Worm (Caenorhabditis elegans) whole organism, young adult: Measurements from ENCODE around the gene Y46B2A.3.
A peak's percentile ranks its signal among the peaks of the same experiment; 100 is the strongest.

ENCODE experiments used
- B0035.1 ChIP-seq: sonication (generic microtip); optimal IDR thresholded peaks from 2 replicates; lab custom pipeline; 2016; ENCODE audit warnings: missing genetic modification characterization, mild to moderate bottlenecking, missing compliant biosample characterization, missing genotype, missing genetic modification reagents
- F22D6.2 ChIP-seq: sonication (generic microtip); optimal IDR thresholded peaks from 2 replicates; lab custom pipeline; 2016; ENCODE audit warnings: mild to moderate bottlenecking, missing genetic modification characterization, missing compliant biosample characterization
- F49E8.2 ChIP-seq: sonication (generic microtip); optimal IDR thresholded peaks from 3 replicates; lab custom pipeline; 2017; ENCODE audit warnings: missing genetic modification characterization, mild to moderate bottlenecking, missing compliant biosample characterization, antibody characterized with exemption, moderate library complexity; ENCODE audit not compliant: insufficient read depth
- F57A8.1 ChIP-seq: fragments of 200-800 bp; sonication (Bioruptor generic); optimal IDR thresholded peaks from 2 replicates; lab custom pipeline; 2018; ENCODE audit warnings: mild to moderate bottlenecking, missing genetic modification characterization, moderate library complexity, missing compliant biosample characterization
- T07F8.4 ChIP-seq: sonication (generic microtip); optimal IDR thresholded peaks from 2 replicates; lab custom pipeline; 2016; ENCODE audit warnings: mild to moderate bottlenecking, missing genetic modification characterization, moderate library complexity, missing compliant biosample characterization
- T26A5.8 ChIP-seq: sonication (generic microtip); optimal IDR thresholded peaks from 2 replicates; lab custom pipeline; 2016; ENCODE audit warnings: missing genetic modification characterization, missing compliant biosample characterization
- Y53F4B.3 ChIP-seq: fragments of 200-800 bp; sonication (Bioruptor generic); IDR thresholded peaks from 2 replicates; pipeline ENCODE4 v1.3.6; 2022; ENCODE audit warnings: missing genetic modification reagents, missing genetic modification characterization, missing compliant biosample characterization
- Y95B8A.8 ChIP-seq: fragments of 200-800 bp; sonication (Bioruptor generic); IDR thresholded peaks from 2 replicates; pipeline ENCODE4 v1.3.6; 2022; ENCODE audit warnings: missing genetic modification reagents, missing genetic modification characterization, missing compliant biosample characterization
- ZK185.1 ChIP-seq: sonication (generic microtip); optimal IDR thresholded peaks from 2 replicates; lab custom pipeline; 2016; ENCODE audit warnings: mild to moderate bottlenecking, missing genetic modification characterization, missing compliant biosample characterization; ENCODE audit not compliant: poor library complexity, severe bottlenecking
- akir-1 ChIP-seq: fragments of 200-800 bp; sonication (Bioruptor generic); optimal IDR thresholded peaks from 2 replicates; lab custom pipeline; 2018; ENCODE audit warnings: mild to moderate bottlenecking, missing genetic modification characterization, moderate library complexity, missing compliant biosample characterization
- atf-7 ChIP-seq: sonication (generic microtip); optimal IDR thresholded peaks from 2 replicates; lab custom pipeline; 2017; ENCODE audit warnings: mild to moderate bottlenecking, missing genetic modification characterization, missing compliant biosample characterization
- ccch-3 ChIP-seq: fragments of 200-800 bp; sonication (Bioruptor generic); optimal IDR thresholded peaks from 2 replicates; lab custom pipeline; 2018; ENCODE audit warnings: mild to moderate bottlenecking, missing genetic modification characterization, missing compliant biosample characterization
- cebp-1 ChIP-seq, 2 experiments: fragments of 200-800 bp in 1 of 2; sonication (Bioruptor generic) in 1 of 2; sonication (generic microtip) in 1 of 2; IDR thresholded peaks in 1 of 2; optimal IDR thresholded peaks in 1 of 2; 2 replicates each; pipeline versions ENCODE4 v1.3.6 to Lab custom; 2017 to 2022; ENCODE audit warnings: missing compliant biosample characterization in 2 of 2, missing genetic modification characterization in 2 of 2, mild to moderate bottlenecking in 1 of 2, missing genetic modification reagents in 1 of 2, moderate library complexity in 1 of 2
- cebp-2 ChIP-seq: fragments of 200-800 bp; sonication (Bioruptor generic); IDR thresholded peaks from 2 replicates; pipeline ENCODE4 v1.3.6; 2022; ENCODE audit warnings: missing genetic modification characterization, missing compliant biosample characterization
- ceh-58 ChIP-seq: fragments of 200-800 bp; sonication (Bioruptor generic); IDR thresholded peaks from 2 replicates; pipeline ENCODE4 v1.3.6; 2022; ENCODE audit warnings: missing genetic modification characterization, missing compliant biosample characterization
- die-1 ChIP-seq: sonication (generic microtip); optimal IDR thresholded peaks from 2 replicates; lab custom pipeline; 2016; ENCODE audit warnings: missing genotype, mild to moderate bottlenecking, missing genetic modification characterization, missing compliant biosample characterization
- dpff-1 ChIP-seq: sonication (generic microtip); optimal IDR thresholded peaks from 2 replicates; lab custom pipeline; 2017; ENCODE audit warnings: mild to moderate bottlenecking, missing genetic modification characterization, missing compliant biosample characterization
- egrh-3 ChIP-seq: fragments of 200-800 bp; sonication (Bioruptor generic); IDR thresholded peaks from 2 replicates; pipeline ENCODE4 v1.3.6; 2022; ENCODE audit warnings: missing genetic modification reagents, missing genetic modification characterization, missing compliant biosample characterization
- gei-17 ChIP-seq: fragments of 200-800 bp; sonication (Bioruptor generic); optimal IDR thresholded peaks from 2 replicates; lab custom pipeline; 2018; ENCODE audit warnings: mild to moderate bottlenecking, missing genetic modification characterization, missing compliant biosample characterization
- hlh-12 ChIP-seq: sonication (generic microtip); optimal IDR thresholded peaks from 2 replicates; lab custom pipeline; 2016; ENCODE audit warnings: missing genetic modification characterization, missing compliant biosample characterization
- let-526 ChIP-seq: fragments of 200-800 bp; sonication (Bioruptor generic); IDR thresholded peaks from 2 replicates; pipeline ENCODE4 v1.3.6; 2022; ENCODE audit warnings: missing genetic modification reagents, missing genetic modification characterization, missing compliant biosample characterization
- lin-54 ChIP-seq: fragments of 200-800 bp; sonication (Bioruptor generic); optimal IDR thresholded peaks from 2 replicates; lab custom pipeline; 2018; ENCODE audit warnings: mild to moderate bottlenecking, missing genetic modification characterization, missing compliant biosample characterization
- lsy-27 ChIP-seq: sonication (generic microtip); optimal IDR thresholded peaks from 2 replicates; lab custom pipeline; 2017; ENCODE audit warnings: missing genetic modification characterization, mild to moderate bottlenecking, missing compliant biosample characterization, antibody characterized with exemption, missing genotype, borderline replicate concordance; ENCODE audit not compliant: insufficient read depth
- madf-8 ChIP-seq: fragments of 200-800 bp; sonication (Bioruptor generic); conservative IDR thresholded peaks from 2 replicates; pipeline ENCODE4 v1.3.6; 2022; ENCODE audit warnings: missing genetic modification reagents, missing genetic modification characterization, missing compliant biosample characterization
- mxl-1 ChIP-seq: sonication (generic microtip); optimal IDR thresholded peaks from 2 replicates; lab custom pipeline; 2016; ENCODE audit warnings: missing genetic modification characterization, missing compliant biosample characterization
- nfya-2 ChIP-seq: fragments of 200-800 bp; sonication (Bioruptor generic); IDR thresholded peaks from 2 replicates; pipeline ENCODE4 v1.3.6; 2022; ENCODE audit warnings: missing genetic modification reagents, missing genetic modification characterization, missing compliant biosample characterization
- nfyb-1 ChIP-seq: fragments of 200-800 bp; sonication (Bioruptor generic); IDR thresholded peaks from 2 replicates; pipeline ENCODE4 v1.3.6; 2022; ENCODE audit warnings: missing genetic modification reagents, missing genetic modification characterization, missing compliant biosample characterization
- nhr-179 ChIP-seq: sonication (generic microtip); optimal IDR thresholded peaks from 2 replicates; lab custom pipeline; 2016; ENCODE audit warnings: mild to moderate bottlenecking, missing genetic modification characterization, missing compliant biosample characterization
- nhr-27 ChIP-seq: fragments of 200-800 bp; sonication (Bioruptor generic); optimal IDR thresholded peaks from 2 replicates; lab custom pipeline; 2018; ENCODE audit warnings: mild to moderate bottlenecking, missing genetic modification characterization, moderate library complexity, missing compliant biosample characterization
- nhr-90 ChIP-seq: sonication (generic microtip); optimal IDR thresholded peaks from 2 replicates; lab custom pipeline; 2016; ENCODE audit warnings: missing genotype, mild to moderate bottlenecking, missing genetic modification characterization, missing compliant biosample characterization
- pbrm-1 ChIP-seq: fragments of 200-800 bp; sonication (Bioruptor generic); IDR thresholded peaks from 2 replicates; pipeline ENCODE4 v1.3.6; 2022; ENCODE audit warnings: missing genetic modification reagents, missing genetic modification characterization, missing compliant biosample characterization
- pha-4 ChIP-seq: fragments of 150-350 bp; sonication (generic microtip); optimal IDR thresholded peaks from 2 replicates; lab custom pipeline; 2014; ENCODE audit warnings: missing biosample characterization, missing genetic modification reagents, missing genetic modification characterization
- sdz-38 ChIP-seq: sonication (generic microtip); optimal IDR thresholded peaks from 2 replicates; lab custom pipeline; 2016; ENCODE audit warnings: missing genotype, missing genetic modification characterization, missing compliant biosample characterization
- snpc-1.1 ChIP-seq: sonication (generic microtip); optimal IDR thresholded peaks from 2 replicates; lab custom pipeline; 2017; ENCODE audit warnings: missing genetic modification characterization, mild to moderate bottlenecking, missing compliant biosample characterization, antibody characterized with exemption, moderate library complexity, missing genotype, missing genetic modification reagents; ENCODE audit not compliant: insufficient read depth
- snpc-4 ChIP-seq, 5 experiments: fragments of 150-350 bp in 1 of 5; sonication (generic microtip) in 4 of 5; optimal IDR thresholded peaks; 2 replicates each; lab custom pipeline; 2014 to 2018; ENCODE audit warnings: missing genetic modification characterization in 5 of 5, missing biosample characterization in 3 of 5, antibody characterized with exemption in 2 of 5, mild to moderate bottlenecking in 2 of 5, missing compliant biosample characterization in 2 of 5, missing genotype in 2 of 5, moderate library complexity in 2 of 5, missing genetic modification reagents in 1 of 5
- tbp1 ChIP-seq: fragments of 200-800 bp; sonication (Bioruptor generic); optimal IDR thresholded peaks from 2 replicates; lab custom pipeline; 2018; ENCODE audit warnings: mild to moderate bottlenecking, missing genetic modification characterization, missing compliant biosample characterization
- unc-130 ChIP-seq: sonication (generic microtip); optimal IDR thresholded peaks from 2 replicates; lab custom pipeline; 2016; ENCODE audit warnings: missing genetic modification reagents, missing genetic modification characterization, missing compliant biosample characterization
- zfh-2 ChIP-seq: fragments of 200-800 bp; sonication (Bioruptor generic); conservative IDR thresholded peaks from 2 replicates; pipeline ENCODE4 v1.3.6; 2022; ENCODE audit warnings: missing genetic modification reagents, missing genetic modification characterization, missing compliant biosample characterization
- ztf-18 ChIP-seq: sonication (generic microtip); optimal IDR thresholded peaks from 2 replicates; lab custom pipeline; 2016; ENCODE audit warnings: missing genotype, mild to moderate bottlenecking, missing genetic modification characterization, missing compliant biosample characterization

Gene Y46B2A.3

ce11 chrII:848519-848918, 18.2 kb downstream of the Y46B2A.3 start, which contains the start of the genes acdh-9 and F28A10.13 (continued):
- no peak for TF ChIP-seq cebp-2 (GFP tag; lab: Robert Waterston, UW)
- no peak for TF ChIP-seq Y95B8A.8 (GFP tag; lab: Robert Waterston, UW)
- TF ChIP-seq nfya-2, result no peak
- TF ChIP-seq pbrm-1 (GFP tag; lab: Robert Waterston, UW), result no peak
- TF ChIP-seq zfh-2 (GFP tag; lab: Robert Waterston, UW), result no peak
- TF ChIP-seq nhr-90 (tag; lab: Kevin White, UChicago), result peak; percentile 0
- TF ChIP-seq lsy-27 (tag; lab: Kevin White, UChicago), result no peak
- TF ChIP-seq B0035.1 (tag; lab: Kevin White, UChicago), result no peak
- no peak for TF ChIP-seq T07F8.4
- no peak for TF ChIP-seq unc-130
- no peak for TF ChIP-seq ccch-3 (GFP tag; lab: Kevin White, UChicago)
- no peak for TF ChIP-seq pha-4 (tag; lab: Kevin White, UChicago)
- TF ChIP-seq snpc-4 (GFP tag; optimal IDR thresholded peaks at IDR 0.05; lab: Kevin White, UChicago), result no peak
- TF ChIP-seq snpc-4 (tag; optimal IDR thresholded peaks at IDR 0.05; lab: Kevin White, UChicago), result no peak
- TF ChIP-seq tbp1, result peak; percentile 35
- TF ChIP-seq hlh-12 (tag; lab: Kevin White, UChicago), result no peak
- no peak for TF ChIP-seq gei-17 (GFP tag; lab: Kevin White, UChicago)
- TF ChIP-seq dpff-1 (tag; lab: Kevin White, UChicago), result no peak
- TF ChIP-seq atf-7 (tag; lab: Kevin White, UChicago), result no peak
- no peak for TF ChIP-seq mxl-1 (tag; lab: Kevin White, UChicago)
- no peak for TF ChIP-seq sdz-38 (tag; lab: Kevin White, UChicago)
- peak; percentile 31 for TF ChIP-seq lin-54
- TF ChIP-seq nhr-27, result no peak
- no peak for TF ChIP-seq ceh-58 (GFP tag; lab: Robert Waterston, UW)
- TF ChIP-seq cebp-1 (GFP tag; IDR thresholded peaks at IDR 0.05; lab: Robert Waterston, UW), result no peak
- TF ChIP-seq cebp-1 (tag; optimal IDR thresholded peaks at IDR 0.05; lab: Kevin White, UChicago), result peak; percentile 73
- no peak for TF ChIP-seq T26A5.8 (tag; lab: Kevin White, UChicago)
- no peak for TF ChIP-seq ZK185.1 (tag; lab: Kevin White, UChicago)
- TF ChIP-seq madf-8 (GFP tag; lab: Robert Waterston, UW), result no peak
- 0 out of 2 replicates have a peak, but pooled peaks have one; percentile 52 for TF ChIP-seq nfyb-1 (GFP tag; lab: Robert Waterston, UW)
- no peak for TF ChIP-seq nhr-179 (tag; lab: Kevin White, UChicago)
- no peak for TF ChIP-seq F49E8.2 (tag; lab: Kevin White, UChicago)
- TF ChIP-seq Y53F4B.3 (GFP tag; lab: Robert Waterston, UW), result no peak

ce11 chrII:845618-846017, 21.1 kb downstream of the Y46B2A.3 start, which contains the start of gene F28A10.7:
Gene F28A10.7 (minus strand): TSS chrII:845718.
- TF ChIP-seq nhr-90 (tag; lab: Kevin White, UChicago) (no peak), nhr-27 (no peak), let-526 (GFP tag; lab: Robert Waterston, UW) (no peak), F22D6.2 (tag; lab: Kevin White, UChicago) (no peak), snpc-1.1 (tag; lab: Kevin White, UChicago) (no peak), F57A8.1 (GFP tag; lab: Kevin White, UChicago) (no peak), egrh-3 (GFP tag; lab: Robert Waterston, UW) (no peak), akir-1 (no peak), ztf-18 (tag; lab: Kevin White, UChicago) (no peak), nfyb-1 (GFP tag; lab: Robert Waterston, UW) (no peak), die-1 (no peak)
